Fruit fly (Drosophila melanogaster): ENCODE data around the gene Chd3.

The Chd3 gene

DNA sequence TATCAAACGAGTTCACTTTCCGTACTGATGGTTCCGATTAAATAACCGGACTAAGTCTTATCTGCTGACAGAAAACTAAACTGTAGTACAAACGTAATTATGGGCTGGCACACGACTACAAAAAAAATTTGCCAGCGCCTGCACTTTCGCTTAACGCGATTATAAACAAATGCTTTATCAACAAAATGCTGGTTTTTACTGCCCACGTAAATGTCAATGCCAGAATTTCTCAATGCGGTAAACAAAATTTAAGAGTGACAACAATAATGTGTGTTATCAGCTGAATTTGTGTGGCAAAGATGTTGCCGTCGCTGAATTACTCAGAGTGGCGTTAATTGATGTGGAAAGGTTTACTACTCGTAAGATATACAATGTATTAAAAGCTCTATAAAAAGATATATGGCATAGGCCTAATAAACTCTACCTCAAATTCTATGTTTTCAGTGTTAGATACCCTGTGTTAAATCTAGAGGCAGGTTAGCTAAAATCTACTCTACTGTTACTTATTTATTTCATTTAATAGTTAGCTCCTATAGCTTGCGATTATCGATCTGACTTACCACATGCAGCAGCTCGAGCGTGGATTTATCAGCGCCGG is 49.1 kb downstream of the Chd3 start:
- peak; percentile 10 for TF ChIP-seq CG7101 (tag; optimal IDR thresholded peaks at IDR 0.05)
- TF ChIP-seq Hr96 (GFP tag; optimal IDR thresholded peaks at IDR 0.05): no peak
- peak; percentile 28 for TF ChIP-seq CG12768 (GFP tag; optimal IDR thresholded peaks at IDR 0.05)
- TF ChIP-seq CG14711 (tag; optimal IDR thresholded peaks at IDR 0.05): peak; percentile 27
- TF ChIP-seq CG1620 (GFP tag; optimal IDR thresholded peaks at IDR 0.05): no peak
- no peak for TF ChIP-seq CG5204 (GFP tag; optimal IDR thresholded peaks at IDR 0.05)
- TF ChIP-seq kay (GFP tag; ENCODE audit: borderline replicate concordance): peak; percentile 81
- no peak for TF ChIP-seq cnc (optimal IDR thresholded peaks at IDR 0.05)
- peak; percentile 60 for TF ChIP-seq CG7045 (GFP tag; optimal IDR thresholded peaks at IDR 0.05)
- TF ChIP-seq Clk (GFP tag; optimal IDR thresholded peaks at IDR 0.05): no peak
- no peak for TF ChIP-seq Mnt (GFP tag; optimal IDR thresholded peaks at IDR 0.05)
- TF ChIP-seq CG33017 (tag; optimal IDR thresholded peaks at IDR 0.05): no peak
- no peak for TF ChIP-seq bab1 (GFP tag; optimal IDR thresholded peaks at IDR 0.05)
- peak; percentile 75 for TF ChIP-seq cic (GFP tag; optimal IDR thresholded peaks at IDR 0.05)
- TF ChIP-seq Crg-1 (GFP tag; optimal IDR thresholded peaks at IDR 0.05): no peak
- no peak for TF ChIP-seq ovo (GFP tag; optimal IDR thresholded peaks at IDR 0.05)
- no peak for TF ChIP-seq CG11617 (GFP tag; optimal IDR thresholded peaks at IDR 0.05)
- TF ChIP-seq pad (GFP tag; optimal IDR thresholded peaks at IDR 0.05): peak; percentile 9
- peak; percentile 96 for TF ChIP-seq tj (GFP tag; optimal IDR thresholded peaks at IDR 0.05)
- no peak for TF ChIP-seq toe (GFP tag; optimal IDR thresholded peaks at IDR 0.05)

DNA sequence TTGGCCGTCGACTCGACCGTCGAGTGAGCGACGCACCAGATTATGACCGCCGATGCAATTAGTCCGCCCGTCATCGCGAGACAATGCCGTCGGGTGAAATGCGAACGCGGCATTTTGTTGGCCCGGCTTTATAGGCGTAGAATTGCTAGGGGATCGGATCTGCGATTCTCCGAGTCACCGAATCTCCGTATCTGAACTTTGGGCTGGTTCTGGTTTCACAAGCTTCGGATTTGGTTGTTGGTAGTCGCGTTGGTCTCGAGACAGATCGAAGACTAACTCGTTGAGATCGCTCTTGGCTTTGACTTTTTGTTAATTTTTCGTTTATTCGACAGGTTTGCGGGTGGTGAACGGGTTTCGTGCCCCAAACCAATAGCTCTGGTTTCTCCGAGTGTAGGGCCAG is 49.6 kb downstream of the Chd3 start:
- no peak for TF ChIP-seq CG33017 (tag; optimal IDR thresholded peaks at IDR 0.05)
- no peak for TF ChIP-seq CG14711 (tag; optimal IDR thresholded peaks at IDR 0.05)
- no peak for TF ChIP-seq kay (GFP tag; ENCODE audit: borderline replicate concordance)
- TF ChIP-seq Clk (GFP tag; optimal IDR thresholded peaks at IDR 0.05): no peak
- no peak for TF ChIP-seq cnc (optimal IDR thresholded peaks at IDR 0.05)
- TF ChIP-seq Hr96 (GFP tag; optimal IDR thresholded peaks at IDR 0.05): no peak
- TF ChIP-seq CG7045 (GFP tag; optimal IDR thresholded peaks at IDR 0.05): no peak
- TF ChIP-seq CG11617 (GFP tag; optimal IDR thresholded peaks at IDR 0.05): no peak
- TF ChIP-seq Crg-1 (GFP tag; optimal IDR thresholded peaks at IDR 0.05): no peak
- no peak for TF ChIP-seq CG1620 (GFP tag; optimal IDR thresholded peaks at IDR 0.05)
- no peak for TF ChIP-seq CG5204 (GFP tag; optimal IDR thresholded peaks at IDR 0.05)
- no peak for TF ChIP-seq bab1 (GFP tag; optimal IDR thresholded peaks at IDR 0.05)
- TF ChIP-seq cic (GFP tag; optimal IDR thresholded peaks at IDR 0.05): no peak
- no peak for TF ChIP-seq CG7101 (tag; optimal IDR thresholded peaks at IDR 0.05)
- TF ChIP-seq tj (GFP tag; optimal IDR thresholded peaks at IDR 0.05): no peak
- no peak for TF ChIP-seq Mnt (GFP tag; optimal IDR thresholded peaks at IDR 0.05)
- no peak for TF ChIP-seq toe (GFP tag; optimal IDR thresholded peaks at IDR 0.05)
- TF ChIP-seq pad (GFP tag; optimal IDR thresholded peaks at IDR 0.05): no peak
- no peak for TF ChIP-seq CG12768 (GFP tag; optimal IDR thresholded peaks at IDR 0.05)

DNA sequence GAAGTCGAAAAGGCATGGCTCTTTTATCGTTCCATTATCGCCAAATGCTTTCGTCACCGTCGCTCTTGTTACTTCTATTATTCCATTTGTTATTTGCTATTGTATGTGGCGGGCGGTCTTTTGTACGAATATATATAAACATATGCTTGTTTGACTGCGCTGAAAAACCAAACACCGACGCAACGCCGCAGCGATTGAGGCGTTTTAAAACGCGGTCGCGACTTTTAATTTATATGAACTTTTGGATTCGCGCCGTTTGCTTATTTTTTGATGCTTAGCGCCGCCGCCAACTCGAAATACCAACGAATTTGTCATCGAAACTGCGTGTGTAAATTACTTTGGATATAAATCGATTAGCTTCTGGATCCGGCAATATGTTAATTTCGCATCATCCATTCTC is 50.2 kb downstream of the Chd3 start:
- TF ChIP-seq CG11617 (GFP tag; optimal IDR thresholded peaks at IDR 0.05): no peak

DNA sequence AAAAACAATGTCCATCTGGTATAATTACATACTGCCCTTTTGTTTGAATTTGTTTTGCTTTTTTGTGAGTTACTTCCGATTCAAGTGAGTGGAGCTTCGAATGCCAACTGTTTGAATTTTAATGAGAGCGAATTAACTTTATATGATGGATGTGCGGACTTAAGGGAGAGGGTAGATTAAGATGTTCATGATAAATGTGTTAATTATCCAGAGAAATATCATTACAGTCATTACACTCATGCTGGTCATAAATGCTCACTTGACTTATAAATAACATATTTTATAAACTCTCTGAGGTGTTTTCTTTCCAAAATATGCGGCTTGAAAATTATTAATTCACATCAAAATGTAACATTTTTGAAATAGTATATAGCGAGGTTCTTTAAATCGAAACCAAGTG is 50.6 kb downstream of the Chd3 start, which contains the start of gene CG9449:
CG9449 (minus strand) TSS at position 101 of the 400 bp plus-strand sequence.
- no peak for TF ChIP-seq tj (GFP tag; optimal IDR thresholded peaks at IDR 0.05)
- TF ChIP-seq Hr96 (GFP tag; optimal IDR thresholded peaks at IDR 0.05): no peak
- no peak for TF ChIP-seq CG1620 (GFP tag; optimal IDR thresholded peaks at IDR 0.05)
- TF ChIP-seq CG14711 (tag; optimal IDR thresholded peaks at IDR 0.05): no peak
- TF ChIP-seq Clk (GFP tag; optimal IDR thresholded peaks at IDR 0.05): no peak
- no peak for TF ChIP-seq cnc (optimal IDR thresholded peaks at IDR 0.05)
- TF ChIP-seq CG7101 (tag; optimal IDR thresholded peaks at IDR 0.05): no peak
- TF ChIP-seq cic (GFP tag; optimal IDR thresholded peaks at IDR 0.05): no peak
- no peak for TF ChIP-seq CG11617 (GFP tag; optimal IDR thresholded peaks at IDR 0.05)
- no peak for TF ChIP-seq pad (GFP tag; optimal IDR thresholded peaks at IDR 0.05)
- TF ChIP-seq bab1 (GFP tag; optimal IDR thresholded peaks at IDR 0.05): no peak
- no peak for TF ChIP-seq CG7045 (GFP tag; optimal IDR thresholded peaks at IDR 0.05)
- TF ChIP-seq Mnt (GFP tag; optimal IDR thresholded peaks at IDR 0.05): no peak
- no peak for TF ChIP-seq toe (GFP tag; optimal IDR thresholded peaks at IDR 0.05)
- no peak for TF ChIP-seq CG5204 (GFP tag; optimal IDR thresholded peaks at IDR 0.05)
- no peak for TF ChIP-seq Crg-1 (GFP tag; optimal IDR thresholded peaks at IDR 0.05)
- TF ChIP-seq ovo (GFP tag; optimal IDR thresholded peaks at IDR 0.05): no peak
- no peak for TF ChIP-seq kay (GFP tag; ENCODE audit: borderline replicate concordance)

DNA sequence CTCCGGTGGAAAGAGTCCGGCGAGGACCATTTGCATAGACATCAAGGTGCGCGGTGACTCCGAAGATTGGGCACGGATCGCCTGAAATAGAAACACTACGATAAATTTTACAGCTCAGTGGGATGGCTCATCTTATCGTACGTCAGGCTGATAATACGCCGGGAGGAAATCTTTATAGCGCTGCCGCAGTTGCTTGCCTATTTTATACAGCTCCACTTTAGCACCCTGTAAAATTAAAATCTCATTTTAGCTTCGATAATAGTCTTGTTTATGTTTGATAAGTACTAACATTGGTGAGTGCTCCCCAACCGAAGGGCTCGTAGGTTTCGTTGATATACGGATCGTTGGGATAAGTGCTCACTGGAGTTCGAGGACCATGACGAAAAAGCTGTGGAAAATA is 52.4 kb downstream of the Chd3 start:
- TF ChIP-seq CG7045 (GFP tag; optimal IDR thresholded peaks at IDR 0.05) (peak; percentile 66), CG1620 (GFP tag; optimal IDR thresholded peaks at IDR 0.05) (no peak), Crg-1 (GFP tag; optimal IDR thresholded peaks at IDR 0.05) (no peak), Hr96 (GFP tag; optimal IDR thresholded peaks at IDR 0.05) (no peak), cnc (optimal IDR thresholded peaks at IDR 0.05) (no peak)
